Worm (Caenorhabditis elegans) whole organism, young adult: Measurements from ENCODE around the gene F02E11.3.
"Not testable (repeated sequence)": the region's sequence is repeated elsewhere in the genome, so short reads cannot be mapped to it uniquely, and the experiment has no call there.

Source experiments
- B0035.1 ChIP-seq: sonication (generic microtip); optimal IDR thresholded peaks from 2 replicates; lab custom pipeline; 2016; ENCODE audit warnings: missing genetic modification characterization, mild to moderate bottlenecking, missing compliant biosample characterization, missing genotype, missing genetic modification reagents
- B0261.1 ChIP-seq: sonication (generic microtip); optimal IDR thresholded peaks from 2 replicates; lab custom pipeline; 2016; ENCODE audit warnings: mild to moderate bottlenecking, missing genetic modification characterization, moderate library complexity, missing compliant biosample characterization
- C06A6.2 ChIP-seq: fragments of 200-800 bp; sonication (Bioruptor generic); conservative IDR thresholded peaks from 2 replicates; pipeline ENCODE4 v1.3.6; 2022; ENCODE audit warnings: missing genetic modification characterization, missing compliant biosample characterization
- D2030.7 ChIP-seq: fragments of 200-800 bp; sonication (Bioruptor generic); IDR thresholded peaks from 2 replicates; pipeline ENCODE4 v1.3.6; 2022; ENCODE audit warnings: missing genetic modification reagents, missing genetic modification characterization, missing compliant biosample characterization
- F33H1.4 ChIP-seq: fragments of 200-800 bp; sonication (Bioruptor generic); IDR thresholded peaks from 2 replicates; pipeline ENCODE4 v1.3.6; 2022; ENCODE audit warnings: missing genetic modification reagents, missing genetic modification characterization, missing compliant biosample characterization
- F37B4.10 ChIP-seq: fragments of 200-800 bp; sonication (Bioruptor generic); IDR thresholded peaks from 2 replicates; pipeline ENCODE4 v1.3.6; 2022; ENCODE audit warnings: missing genetic modification characterization, missing compliant biosample characterization
- F39B2.1 ChIP-seq: fragments of 200-800 bp; sonication (Bioruptor generic); IDR thresholded peaks from 2 replicates; pipeline ENCODE4 v1.3.6; 2022; ENCODE audit warnings: missing genetic modification reagents, missing genetic modification characterization, missing compliant biosample characterization
- F57A8.1 ChIP-seq: fragments of 200-800 bp; sonication (Bioruptor generic); optimal IDR thresholded peaks from 2 replicates; lab custom pipeline; 2018; ENCODE audit warnings: mild to moderate bottlenecking, missing genetic modification characterization, moderate library complexity, missing compliant biosample characterization
- Y53F4B.3 ChIP-seq: fragments of 200-800 bp; sonication (Bioruptor generic); IDR thresholded peaks from 2 replicates; pipeline ENCODE4 v1.3.6; 2022; ENCODE audit warnings: missing genetic modification reagents, missing genetic modification characterization, missing compliant biosample characterization
- Y95B8A.8 ChIP-seq: fragments of 200-800 bp; sonication (Bioruptor generic); IDR thresholded peaks from 2 replicates; pipeline ENCODE4 v1.3.6; 2022; ENCODE audit warnings: missing genetic modification reagents, missing genetic modification characterization, missing compliant biosample characterization
- bed-1 ChIP-seq: fragments of 200-800 bp; sonication (Bioruptor generic); IDR thresholded peaks from 2 replicates; pipeline ENCODE4 v1.3.6; 2022; ENCODE audit warnings: missing genetic modification reagents, missing genetic modification characterization, missing compliant biosample characterization
- cebp-1 ChIP-seq, 2 experiments: fragments of 200-800 bp in 1 of 2; sonication (Bioruptor generic) in 1 of 2; sonication (generic microtip) in 1 of 2; IDR thresholded peaks in 1 of 2; optimal IDR thresholded peaks in 1 of 2; 2 replicates each; pipeline versions ENCODE4 v1.3.6 to Lab custom; 2017 to 2022; ENCODE audit warnings: missing compliant biosample characterization in 2 of 2, missing genetic modification characterization in 2 of 2, mild to moderate bottlenecking in 1 of 2, missing genetic modification reagents in 1 of 2, moderate library complexity in 1 of 2
- ceh-27 ChIP-seq: fragments of 200-800 bp; sonication (Bioruptor generic); optimal IDR thresholded peaks from 2 replicates; lab custom pipeline; 2018; ENCODE audit warnings: mild to moderate bottlenecking, missing genetic modification characterization, moderate library complexity, missing compliant biosample characterization
- die-1 ChIP-seq: sonication (generic microtip); optimal IDR thresholded peaks from 2 replicates; lab custom pipeline; 2016; ENCODE audit warnings: missing genotype, mild to moderate bottlenecking, missing genetic modification characterization, missing compliant biosample characterization
- dox-1 ChIP-seq: fragments of 200-800 bp; sonication (Bioruptor generic); IDR thresholded peaks from 2 replicates; pipeline ENCODE4 v1.3.6; 2022; ENCODE audit warnings: missing genetic modification reagents, missing genetic modification characterization, missing compliant biosample characterization
- dpff-1 ChIP-seq: sonication (generic microtip); optimal IDR thresholded peaks from 2 replicates; lab custom pipeline; 2017; ENCODE audit warnings: mild to moderate bottlenecking, missing genetic modification characterization, missing compliant biosample characterization
- him-1 ChIP-seq: sonication (generic microtip); optimal IDR thresholded peaks from 2 replicates; lab custom pipeline; 2016; ENCODE audit warnings: missing genotype, missing genetic modification reagents, missing genetic modification characterization, missing compliant biosample characterization
- hlh-12 ChIP-seq: sonication (generic microtip); optimal IDR thresholded peaks from 2 replicates; lab custom pipeline; 2016; ENCODE audit warnings: missing genetic modification characterization, missing compliant biosample characterization
- hrde-1 ChIP-seq: sonication (generic microtip); optimal IDR thresholded peaks from 2 replicates; lab custom pipeline; 2016; ENCODE audit warnings: missing genetic modification characterization, mild to moderate bottlenecking, missing compliant biosample characterization, moderate library complexity, missing genotype, missing genetic modification reagents, borderline replicate concordance
- hsf-1 ChIP-seq: fragments of 200-800 bp; sonication (Bioruptor generic); IDR thresholded peaks from 2 replicates; pipeline ENCODE4 v1.3.6; 2022; ENCODE audit warnings: missing genetic modification reagents, missing genetic modification characterization, missing compliant biosample characterization
- lag-1 ChIP-seq: fragments of 200-800 bp; sonication (Bioruptor generic); IDR thresholded peaks from 2 replicates; pipeline ENCODE4 v1.3.6; 2022; ENCODE audit warnings: missing genetic modification reagents, missing genetic modification characterization, missing compliant biosample characterization
- let-607 ChIP-seq, 2 experiments: fragments of 200-800 bp in 1 of 2; sonication (Bioruptor generic) in 1 of 2; sonication (generic microtip) in 1 of 2; optimal IDR thresholded peaks; 2 replicates each; lab custom pipeline; 2016 to 2018; ENCODE audit warnings: mild to moderate bottlenecking in 2 of 2, missing compliant biosample characterization in 2 of 2, missing genetic modification characterization in 2 of 2, moderate library complexity in 2 of 2, missing genotype in 1 of 2
- lin-54 ChIP-seq: fragments of 200-800 bp; sonication (Bioruptor generic); optimal IDR thresholded peaks from 2 replicates; lab custom pipeline; 2018; ENCODE audit warnings: mild to moderate bottlenecking, missing genetic modification characterization, missing compliant biosample characterization
- lir-1 ChIP-seq: fragments of 200-800 bp; sonication (Bioruptor generic); conservative IDR thresholded peaks from 2 replicates; pipeline ENCODE4 v1.3.6; 2022; ENCODE audit warnings: missing genetic modification reagents, missing genetic modification characterization, missing compliant biosample characterization
- lsy-27 ChIP-seq: sonication (generic microtip); optimal IDR thresholded peaks from 2 replicates; lab custom pipeline; 2017; ENCODE audit warnings: missing genetic modification characterization, mild to moderate bottlenecking, missing compliant biosample characterization, antibody characterized with exemption, missing genotype, borderline replicate concordance; ENCODE audit not compliant: insufficient read depth
- mel-28 ChIP-seq: sonication (generic microtip); optimal IDR thresholded peaks from 2 replicates; lab custom pipeline; 2016; ENCODE audit warnings: borderline replicate concordance, mild to moderate bottlenecking, missing genetic modification characterization, missing compliant biosample characterization
- nfyb-1 ChIP-seq: fragments of 200-800 bp; sonication (Bioruptor generic); IDR thresholded peaks from 2 replicates; pipeline ENCODE4 v1.3.6; 2022; ENCODE audit warnings: missing genetic modification reagents, missing genetic modification characterization, missing compliant biosample characterization
- nhr-179 ChIP-seq: sonication (generic microtip); optimal IDR thresholded peaks from 2 replicates; lab custom pipeline; 2016; ENCODE audit warnings: mild to moderate bottlenecking, missing genetic modification characterization, missing compliant biosample characterization
- nhr-27 ChIP-seq: fragments of 200-800 bp; sonication (Bioruptor generic); optimal IDR thresholded peaks from 2 replicates; lab custom pipeline; 2018; ENCODE audit warnings: mild to moderate bottlenecking, missing genetic modification characterization, moderate library complexity, missing compliant biosample characterization
- nhr-80 ChIP-seq: sonication (generic microtip); optimal IDR thresholded peaks from 2 replicates; lab custom pipeline; 2016; ENCODE audit warnings: missing genetic modification characterization, missing compliant biosample characterization
- pbrm-1 ChIP-seq: fragments of 200-800 bp; sonication (Bioruptor generic); IDR thresholded peaks from 2 replicates; pipeline ENCODE4 v1.3.6; 2022; ENCODE audit warnings: missing genetic modification reagents, missing genetic modification characterization, missing compliant biosample characterization
- rec-8 ChIP-seq, 2 experiments: sonication (generic microtip); optimal IDR thresholded peaks; 2 replicates each; lab custom pipeline; 2016; ENCODE audit warnings: mild to moderate bottlenecking in 2 of 2, missing genetic modification characterization in 2 of 2, missing genetic modification reagents in 2 of 2, missing genotype in 2 of 2, missing biosample characterization in 1 of 2, missing compliant biosample characterization in 1 of 2, moderate library complexity in 1 of 2
- rpc-1 ChIP-seq, 2 experiments: fragments of 150-350 bp in 1 of 2; sonication (generic microtip) in 1 of 2; optimal IDR thresholded peaks; 2 replicates each; lab custom pipeline; 2014 to 2018; ENCODE audit warnings: missing biosample characterization in 1 of 2, missing genetic modification characterization in 1 of 2, missing genetic modification reagents in 1 of 2, missing genotype in 1 of 2
- sdz-38 ChIP-seq: sonication (generic microtip); optimal IDR thresholded peaks from 2 replicates; lab custom pipeline; 2016; ENCODE audit warnings: missing genotype, missing genetic modification characterization, missing compliant biosample characterization
- snpc-1.1 ChIP-seq: sonication (generic microtip); optimal IDR thresholded peaks from 2 replicates; lab custom pipeline; 2017; ENCODE audit warnings: missing genetic modification characterization, mild to moderate bottlenecking, missing compliant biosample characterization, antibody characterized with exemption, moderate library complexity, missing genotype, missing genetic modification reagents; ENCODE audit not compliant: insufficient read depth
- tbp1 ChIP-seq: fragments of 200-800 bp; sonication (Bioruptor generic); optimal IDR thresholded peaks from 2 replicates; lab custom pipeline; 2018; ENCODE audit warnings: mild to moderate bottlenecking, missing genetic modification characterization, missing compliant biosample characterization
- ztf-25 ChIP-seq: fragments of 200-800 bp; sonication (Bioruptor generic); IDR thresholded peaks from 2 replicates; pipeline ENCODE4 v1.3.6; 2022; ENCODE audit warnings: missing genetic modification reagents, missing genetic modification characterization, missing compliant biosample characterization
- ztf-6 ChIP-seq: fragments of 200-800 bp; sonication (Bioruptor generic); IDR thresholded peaks from 2 replicates; pipeline ENCODE4 v1.3.6; 2022; ENCODE audit warnings: missing genetic modification reagents, missing genetic modification characterization, missing compliant biosample characterization

F02E11.3 gene

ce11 chrII:3296644-3297043 lies 21.8 kb upstream of the F02E11.3 start, which contains the start of gene btb-16:
Gene btb-16, plus strand, starts transcription at chrII:3296883.
- TF ChIP-seq nhr-27 (tag; lab: Kevin White, UChicago) (no peak), nhr-80 (peak; percentile 36)
- TF ChIP-seq, all 124 proteins: peak for 1

DNA sequence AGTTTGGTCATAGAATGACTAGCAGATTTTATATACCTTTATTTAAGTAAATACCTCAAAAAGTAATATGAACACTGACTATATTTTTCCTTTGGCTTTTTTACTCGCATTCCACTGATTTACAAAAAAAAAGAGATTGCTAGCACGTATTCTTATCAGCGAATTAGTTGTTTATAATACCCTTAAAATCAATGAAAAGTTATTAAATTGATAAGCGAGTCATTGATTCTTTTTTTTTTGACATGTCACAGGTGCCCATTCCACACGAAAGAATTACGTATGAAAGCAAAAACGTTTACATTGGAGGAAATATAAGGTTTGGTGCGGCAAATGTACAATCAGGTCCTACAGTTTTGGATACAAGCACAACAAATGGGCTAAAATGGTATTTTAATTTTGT lies 20.4 kb upstream of the F02E11.3 start, which contains the start of gene btb-17:
Gene btb-17, plus strand, starts transcription at position 213 of the 400 bp plus-strand sequence.
- TF ChIP-seq nhr-80 (peak; percentile 35), C06A6.2 (no peak)

ce11 chrII:3290544-3290943 lies 15.7 kb upstream of the F02E11.3 start, which contains the start of gene F39E9.14:
Gene F39E9.14, minus strand, starts transcription at chrII:3290644.
- not testable (repeated sequence) for TF ChIP-seq ztf-6 (GFP tag; lab: Robert Waterston, UW); D2030.7 (GFP tag; lab: Robert Waterston, UW); B0261.1 (tag; lab: Kevin White, UChicago)

DNA sequence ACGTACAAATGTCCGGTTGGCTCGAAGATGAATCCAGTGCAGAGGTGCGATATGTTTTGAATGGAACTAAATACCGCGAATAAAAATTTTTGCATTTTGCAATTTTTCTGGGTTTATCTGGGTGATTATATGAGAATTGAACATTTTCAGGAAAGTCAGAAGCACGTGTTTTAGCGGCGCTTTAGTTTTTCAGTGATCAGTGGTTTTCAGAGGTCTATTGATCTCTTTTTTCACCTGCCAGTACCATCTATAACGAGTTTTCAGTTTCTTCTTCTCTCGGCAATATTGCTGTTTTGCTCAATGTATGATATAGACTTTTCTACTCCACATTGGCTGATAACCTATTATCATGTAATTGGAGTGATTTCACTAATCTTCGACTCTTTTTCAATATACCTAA lies 12.2 kb upstream of the F02E11.3 start, which contains the start of gene sri-63:
Gene sri-63, plus strand, starts transcription at position 301 of the 400 bp plus-strand sequence.
- no peak for TF ChIP-seq F33H1.4 (GFP tag; lab: Robert Waterston, UW)
- no peak for TF ChIP-seq ceh-27 (GFP tag; lab: Kevin White, UChicago)
- no peak for TF ChIP-seq lir-1 (GFP tag; lab: Robert Waterston, UW)
- no peak for TF ChIP-seq hsf-1 (GFP tag; lab: Robert Waterston, UW)
- TF ChIP-seq him-1, result no peak
- TF ChIP-seq hrde-1 (tag; lab: Kevin White, UChicago), result no peak
- no peak for TF ChIP-seq mel-28
- no peak for TF ChIP-seq let-607 (tag; optimal IDR thresholded peaks at IDR 0.05; lab: Kevin White, UChicago)
- TF ChIP-seq lsy-27 (tag; lab: Kevin White, UChicago), result no peak
- TF ChIP-seq dox-1 (GFP tag; lab: Robert Waterston, UW), result no peak
- TF ChIP-seq nfyb-1 (GFP tag; lab: Robert Waterston, UW), result no peak
- TF ChIP-seq bed-1 (GFP tag; lab: Robert Waterston, UW), result no peak
- TF ChIP-seq F39B2.1 (GFP tag; lab: Robert Waterston, UW), result no peak
- no peak for TF ChIP-seq Y53F4B.3 (GFP tag; lab: Robert Waterston, UW)

DNA sequence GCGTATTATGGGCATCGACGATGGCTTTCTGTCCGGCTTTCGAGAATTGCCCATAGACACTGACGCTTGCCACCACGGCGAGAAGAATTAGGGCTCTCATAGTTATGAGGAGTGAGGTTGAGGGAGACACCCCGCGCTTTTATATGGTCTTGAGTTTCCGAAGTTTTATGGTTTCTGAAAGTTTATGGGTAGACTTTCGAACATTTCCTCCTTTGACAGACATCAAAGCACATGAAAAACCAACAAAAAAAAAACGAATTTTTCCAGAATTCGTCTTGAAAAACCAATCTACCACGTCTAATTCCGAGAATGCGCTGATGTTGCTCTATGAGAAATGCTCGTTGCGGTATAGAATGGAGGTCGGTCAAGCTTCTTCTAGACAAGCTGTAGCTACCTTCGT lies 9.7 kb upstream of the F02E11.3 start, which contains the start of gene scl-15:
Gene scl-15, minus strand, starts transcription at position 101 of the 400 bp plus-strand sequence.
- no peak for TF ChIP-seq Y95B8A.8 (GFP tag; lab: Robert Waterston, UW)
- TF ChIP-seq pbrm-1 (GFP tag; lab: Robert Waterston, UW), result no peak
- no peak for TF ChIP-seq cebp-1 (GFP tag; IDR thresholded peaks at IDR 0.05; lab: Robert Waterston, UW)
- TF ChIP-seq cebp-1 (tag; optimal IDR thresholded peaks at IDR 0.05; lab: Kevin White, UChicago), result no peak
- no peak for TF ChIP-seq die-1 (tag; lab: Kevin White, UChicago)
- no peak for TF ChIP-seq ztf-25
- TF ChIP-seq snpc-1.1 (tag; lab: Kevin White, UChicago), result no peak
- TF ChIP-seq B0035.1 (tag; lab: Kevin White, UChicago), result no peak
- no peak for TF ChIP-seq lag-1 (GFP tag; lab: Robert Waterston, UW)
- TF ChIP-seq dpff-1 (tag; lab: Kevin White, UChicago), result no peak
- no peak for TF ChIP-seq sdz-38 (tag; lab: Kevin White, UChicago)
- TF ChIP-seq F37B4.10 (GFP tag; lab: Robert Waterston, UW), result no peak
- no peak for TF ChIP-seq rec-8 (tag; optimal IDR thresholded peaks at IDR 0.05; lab: Kevin White, UChicago)
- TF ChIP-seq tbp1 (GFP tag; lab: Kevin White, UChicago), result no peak
- TF ChIP-seq F57A8.1, result no peak
- no peak for TF ChIP-seq hlh-12 (tag; lab: Kevin White, UChicago)
- no peak for TF ChIP-seq rpc-1 (optimal IDR thresholded peaks at IDR 0.05; lab: Kevin White, UChicago)
- TF ChIP-seq rpc-1 (tag; optimal IDR thresholded peaks at IDR 0.05; lab: Kevin White, UChicago), result no peak
- no peak for TF ChIP-seq lin-54
- TF ChIP-seq nhr-179, result no peak
